Worm (Caenorhabditis elegans) whole organism, young adult: ENCODE results near the gene C14C6.6.

ENCODE experiments used
- F22D6.2 ChIP-seq: sonication (generic microtip); optimal IDR thresholded peaks from 2 replicates; lab custom pipeline; 2016; ENCODE audit warnings: mild to moderate bottlenecking, missing genetic modification characterization, missing compliant biosample characterization
- snpc-1.3 ChIP-seq: sonication (generic microtip); optimal IDR thresholded peaks from 2 replicates; lab custom pipeline; 2017; ENCODE audit warnings: missing genetic modification characterization, mild to moderate bottlenecking, missing compliant biosample characterization, antibody characterized with exemption, moderate library complexity, missing genotype, missing genetic modification reagents; ENCODE audit not compliant: insufficient read depth
- xnd-1 ChIP-seq: sonication (generic microtip); optimal IDR thresholded peaks from 2 replicates; lab custom pipeline; 2016; ENCODE audit warnings: missing genotype, missing genetic modification reagents, missing genetic modification characterization, missing compliant biosample characterization

DNA sequence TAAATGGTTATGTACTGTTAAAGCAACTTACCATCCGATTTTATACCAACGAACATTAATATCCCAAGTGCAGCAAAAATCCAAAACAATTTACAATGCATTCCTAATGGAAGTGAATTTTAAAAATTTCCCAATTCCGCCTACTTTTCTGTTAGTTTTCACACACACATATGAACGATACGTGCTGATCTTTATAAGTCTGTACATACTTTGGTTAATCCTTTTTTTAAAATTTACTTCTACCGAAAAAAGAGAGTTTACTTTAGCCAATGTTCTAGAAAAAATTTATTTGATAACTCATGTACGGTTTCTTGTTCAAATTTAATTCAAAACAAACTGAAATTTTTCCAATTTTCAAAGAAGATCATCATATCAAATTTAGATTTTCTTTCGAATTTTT is 22.8 kb downstream of the C14C6.6 start, which contains the start of gene R11G11.16:
- no peak for TF ChIP-seq F22D6.2 (tag; lab: Kevin White, UChicago)
- TF ChIP-seq xnd-1: no peak
- no peak for TF ChIP-seq snpc-1.3 (tag; lab: Kevin White, UChicago)
